Worm (Caenorhabditis elegans) whole organism, L4 larva: ENCODE results near the gene C14A4.13.

Experiments used
- F49E8.2 ChIP-seq: sonication (generic microtip); optimal IDR thresholded peaks from 2 replicates; lab custom pipeline; 2016; ENCODE audit warnings: missing compliant biosample characterization, mild to moderate bottlenecking, missing genetic modification characterization, borderline replicate concordance
- Y105C5A.15 ChIP-seq: fragments of 200-800 bp; sonication (Bioruptor generic); IDR thresholded peaks from 2 replicates; pipeline ENCODE4 v1.3.6; 2022; ENCODE audit warnings: missing genetic modification characterization, missing compliant biosample characterization
- ZK546.5 ChIP-seq, 2 experiments: sonication (generic microtip); optimal IDR thresholded peaks; 2 replicates each; lab custom pipeline; 2017; ENCODE audit warnings: missing biosample characterization in 2 of 2, missing genetic modification characterization in 2 of 2
- aha-1 ChIP-seq: fragments of 150-350 bp; peaks from one replicate; lab custom pipeline; 2014; ENCODE audit warnings: missing biosample characterization, missing genetic modification characterization
- arid-1 ChIP-seq: fragments of 200-800 bp; sonication (Bioruptor generic); conservative IDR thresholded peaks from 2 replicates; pipeline ENCODE4 v1.3.6; 2022; ENCODE audit warnings: missing genetic modification reagents, missing genetic modification characterization, missing compliant biosample characterization
- ceh-20 ChIP-seq: fragments of 200-800 bp; sonication (Bioruptor generic); IDR thresholded peaks from 2 replicates; pipeline ENCODE4 v1.3.6; 2022; ENCODE audit warnings: missing genetic modification reagents, missing genetic modification characterization, missing compliant biosample characterization
- ceh-28 ChIP-seq: fragments of 150-350 bp; optimal IDR thresholded peaks from 2 replicates; lab custom pipeline; 2014; ENCODE audit warnings: missing biosample characterization, missing genetic modification reagents, missing genetic modification characterization
- ceh-44 ChIP-seq: fragments of 200-800 bp; sonication (Bioruptor generic); IDR thresholded peaks from 2 replicates; pipeline ENCODE4 v1.3.6; 2022; ENCODE audit warnings: missing genetic modification reagents, missing genetic modification characterization, missing compliant biosample characterization
- ces-1 ChIP-seq: fragments of 150-350 bp; sonication (generic microtip); optimal IDR thresholded peaks from 4 replicates; lab custom pipeline; 2014; ENCODE audit warnings: missing biosample characterization, missing genetic modification reagents, missing genetic modification characterization
- cey-2 ChIP-seq: sonication (generic microtip); optimal IDR thresholded peaks from 3 replicates; lab custom pipeline; 2017; ENCODE audit warnings: missing genetic modification characterization, mild to moderate bottlenecking, missing compliant biosample characterization, antibody characterized with exemption, borderline replicate concordance; ENCODE audit not compliant: insufficient read depth
- ctbp-1 ChIP-seq: fragments of 200-800 bp; sonication (Bioruptor generic); IDR thresholded peaks from 2 replicates; pipeline ENCODE4 v1.3.6; 2022; ENCODE audit warnings: missing genetic modification reagents, missing genetic modification characterization, missing compliant biosample characterization
- daf-16 ChIP-seq, 3 experiments: sonication (generic microtip); optimal IDR thresholded peaks; 2 replicates each; lab custom pipeline; 2016 to 2017; ENCODE audit warnings: missing genetic modification characterization in 3 of 3, missing genetic modification reagents in 3 of 3, mild to moderate bottlenecking in 2 of 3, missing compliant biosample characterization in 2 of 3, missing biosample characterization in 1 of 3, moderate library complexity in 1 of 3
- daf-19 ChIP-seq: fragments of 200-800 bp; sonication (Bioruptor generic); conservative IDR thresholded peaks from 2 replicates; pipeline ENCODE4 v1.3.6; 2022; ENCODE audit warnings: missing genetic modification characterization, missing compliant biosample characterization
- daf-8 ChIP-seq: fragments of 200-800 bp; sonication (Bioruptor generic); IDR thresholded peaks from 2 replicates; pipeline ENCODE4 v1.3.6; 2022; ENCODE audit warnings: missing genetic modification characterization, missing compliant biosample characterization
- dmd-6 ChIP-seq: fragments of 200-800 bp; sonication (Bioruptor generic); IDR thresholded peaks from 2 replicates; pipeline ENCODE4 v1.3.6; 2022; ENCODE audit warnings: missing genetic modification reagents, missing genetic modification characterization, missing compliant biosample characterization
- dmd-8 ChIP-seq: fragments of 200-800 bp; sonication (Bioruptor generic); IDR thresholded peaks from 2 replicates; pipeline ENCODE4 v1.3.6; 2022; ENCODE audit warnings: missing genetic modification characterization, missing compliant biosample characterization
- dmd-9 ChIP-seq: fragments of 200-800 bp; sonication (Bioruptor generic); IDR thresholded peaks from 2 replicates; pipeline ENCODE4 v1.3.6; 2022; ENCODE audit warnings: missing genetic modification reagents, missing genetic modification characterization, missing compliant biosample characterization
- dpl-1 ChIP-seq: fragments of 150-350 bp; optimal IDR thresholded peaks from 2 replicates; lab custom pipeline; 2014; ENCODE audit warnings: missing biosample characterization, missing genetic modification reagents, missing genetic modification characterization
- dve-1 ChIP-seq: sonication (generic microtip); optimal IDR thresholded peaks from 2 replicates; lab custom pipeline; 2017; ENCODE audit warnings: antibody characterized with exemption, mild to moderate bottlenecking, missing genetic modification characterization, missing compliant biosample characterization; ENCODE audit not compliant: insufficient read depth
- gei-8 ChIP-seq: fragments of 200-800 bp; sonication (Bioruptor generic); optimal IDR thresholded peaks from 2 replicates; lab custom pipeline; 2018; ENCODE audit warnings: mild to moderate bottlenecking, missing genetic modification characterization, missing compliant biosample characterization
- hlh-11 ChIP-seq: fragments of 200-800 bp; sonication (Bioruptor generic); optimal IDR thresholded peaks from 2 replicates; lab custom pipeline; 2018; ENCODE audit warnings: mild to moderate bottlenecking, missing genetic modification characterization, missing compliant biosample characterization
- hmg-1.1 ChIP-seq: fragments of 200-800 bp; sonication (Bioruptor generic); IDR thresholded peaks from 2 replicates; pipeline ENCODE4 v1.3.6; 2022; ENCODE audit warnings: missing genetic modification reagents, missing genetic modification characterization, missing compliant biosample characterization
- jun-1 ChIP-seq: fragments of 150-350 bp; optimal IDR thresholded peaks from 2 replicates; lab custom pipeline; 2014; ENCODE audit warnings: missing biosample characterization, missing genetic modification reagents, missing genetic modification characterization
- lim-7 ChIP-seq: fragments of 200-800 bp; sonication (Bioruptor generic); IDR thresholded peaks from 2 replicates; pipeline ENCODE4 v1.3.6; 2022; ENCODE audit warnings: missing genetic modification characterization, missing compliant biosample characterization
- lir-3 ChIP-seq: sonication (generic microtip); optimal IDR thresholded peaks from 2 replicates; lab custom pipeline; 2016; ENCODE audit warnings: mild to moderate bottlenecking, missing genetic modification characterization, missing compliant biosample characterization
- madf-5 ChIP-seq, 2 experiments: fragments of 200-800 bp; sonication (Bioruptor generic); IDR thresholded peaks; 2 replicates each; pipeline ENCODE4 v1.3.6; 2022; ENCODE audit warnings: missing compliant biosample characterization in 2 of 2, missing genetic modification characterization in 2 of 2
- mes-2 ChIP-seq: sonication (generic microtip); optimal IDR thresholded peaks from 2 replicates; lab custom pipeline; 2016; ENCODE audit warnings: missing genotype, mild to moderate bottlenecking, missing genetic modification characterization, missing compliant biosample characterization; ENCODE audit not compliant: poor library complexity, severe bottlenecking
- mxl-3 ChIP-seq: fragments of 200-800 bp; sonication (Bioruptor generic); optimal IDR thresholded peaks from 2 replicates; lab custom pipeline; 2018; ENCODE audit warnings: mild to moderate bottlenecking, missing genetic modification characterization, missing compliant biosample characterization
- nhr-11 ChIP-seq: fragments of 150-350 bp; optimal IDR thresholded peaks from 2 replicates; lab custom pipeline; 2014; ENCODE audit warnings: missing biosample characterization, missing genetic modification characterization
- nhr-237 ChIP-seq: sonication (generic microtip); optimal IDR thresholded peaks from 2 replicates; lab custom pipeline; 2017; ENCODE audit warnings: missing biosample characterization, missing genetic modification characterization
- nhr-25 ChIP-seq: sonication (generic microtip); optimal IDR thresholded peaks from 2 replicates; lab custom pipeline; 2017; ENCODE audit warnings: missing genetic modification characterization, mild to moderate bottlenecking, missing compliant biosample characterization, antibody characterized with exemption, moderate library complexity, borderline replicate concordance; ENCODE audit not compliant: insufficient read depth
- nhr-28 ChIP-seq: fragments of 150-350 bp; optimal IDR thresholded peaks from 2 replicates; lab custom pipeline; 2014; ENCODE audit warnings: missing biosample characterization, missing genetic modification characterization
- php-3 ChIP-seq: fragments of 200-800 bp; sonication (Bioruptor generic); IDR thresholded peaks from 2 replicates; pipeline ENCODE4 v1.3.6; 2022; ENCODE audit warnings: missing genetic modification reagents, missing genetic modification characterization, missing compliant biosample characterization
- pqm-1 ChIP-seq: sonication (generic microtip); optimal IDR thresholded peaks from 2 replicates; lab custom pipeline; 2017; ENCODE audit warnings: missing biosample characterization, missing genetic modification characterization
- sdz-12 ChIP-seq: fragments of 200-800 bp; sonication (Bioruptor generic); optimal IDR thresholded peaks from 2 replicates; lab custom pipeline; 2018; ENCODE audit warnings: mild to moderate bottlenecking, missing genetic modification characterization, missing compliant biosample characterization
- tra-1 ChIP-seq: fragments of 200-800 bp; sonication (Bioruptor generic); IDR thresholded peaks from 2 replicates; pipeline ENCODE4 v1.3.6; 2022; ENCODE audit warnings: missing genetic modification reagents, missing genetic modification characterization, missing compliant biosample characterization
- unc-62 ChIP-seq, 3 experiments: fragments of 150-350 bp in 1 of 3; sonication (generic microtip); optimal IDR thresholded peaks in 2 of 3; peaks in 1 of 3; 1 replicate in 1 of 3; 2 replicates in 2 of 3; lab custom pipeline; 2014 to 2017; ENCODE audit warnings: missing biosample characterization in 3 of 3, missing genetic modification characterization in 3 of 3, missing genetic modification reagents in 3 of 3, missing genotype in 1 of 3
- zip-11 ChIP-seq: fragments of 200-800 bp; sonication (Bioruptor generic); IDR thresholded peaks from 2 replicates; pipeline ENCODE4 v1.3.6; 2022; ENCODE audit warnings: missing genetic modification characterization, missing compliant biosample characterization
- ztf-11 ChIP-seq: fragments of 150-350 bp; optimal IDR thresholded peaks from 2 replicates; lab custom pipeline; 2014; ENCODE audit warnings: missing biosample characterization, missing genetic modification characterization

Gene C14A4.13

ce11 chrII:10608821-10609220, 9.4 kb upstream of the C14A4.13 start:
- TF ChIP-seq unc-62 (GFP tag; optimal IDR thresholded peaks at IDR 0.05 in 1 of 2; lab: Kevin White, UChicago) (peak in 1 of 2 experiments; percentile 95), unc-62 (tag; optimal IDR thresholded peaks at IDR 0.05; lab: Kevin White, UChicago) (no peak), arid-1 (no peak)

ce11 chrII:10612743-10613142, 5.5 kb upstream of the C14A4.13 start, which contains the start of gene C14A4.12:
C14A4.12 (plus strand) TSS chrII:10613043.
- TF ChIP-seq ctbp-1 (no peak), aha-1 (tag; lab: Kevin White, UChicago) (peak; percentile 54), madf-5 (GFP tag; IDR thresholded peaks at IDR 0.05; lab: Robert Waterston, UW) (no peak)

- TF ChIP-seq ztf-11 = no peak
- no peak for TF ChIP-seq daf-8 (GFP tag; lab: Robert Waterston, UW)
- TF ChIP-seq lim-7 (GFP tag; lab: Robert Waterston, UW) = no peak
- TF ChIP-seq jun-1 (tag; lab: Kevin White, UChicago) = no peak
- no peak for TF ChIP-seq dpl-1
- TF ChIP-seq sdz-12 (GFP tag; lab: Kevin White, UChicago) = no peak
- no peak for TF ChIP-seq nhr-11 (tag; lab: Kevin White, UChicago)
- no peak for TF ChIP-seq dmd-9
- no peak for TF ChIP-seq nhr-25 (tag; lab: Kevin White, UChicago)
- no peak for TF ChIP-seq ces-1 (GFP tag; lab: Kevin White, UChicago)
- no peak for TF ChIP-seq daf-19 (GFP tag; lab: Robert Waterston, UW)
- TF ChIP-seq ZK546.5 (tag; optimal IDR thresholded peaks at IDR 0.05; lab: Kevin White, UChicago) = no peak
- TF ChIP-seq hmg-1.1 (GFP tag; lab: Robert Waterston, UW) = no peak
- no peak for TF ChIP-seq F49E8.2
- no peak for TF ChIP-seq tra-1 (GFP tag; lab: Robert Waterston, UW)
- TF ChIP-seq, all 104 proteins: peak for 0
Observed at ce11 chrII:10621965-10622364, 3.7 kb downstream of the C14A4.13 start, which contains the start of gene cutl-9. cutl-9 (plus strand) TSS chrII:10622265.

- TF ChIP-seq gei-8 (GFP tag; lab: Kevin White, UChicago) (no peak), ztf-11 (no peak), hlh-11 (tag; lab: Kevin White, UChicago) (peak; percentile 67), nhr-28 (tag; lab: Kevin White, UChicago) (peak; percentile 75), mes-2 (tag; lab: Kevin White, UChicago) (no peak), daf-19 (GFP tag; lab: Robert Waterston, UW) (no peak), pqm-1 (peak; percentile 90), ceh-20 (GFP tag; lab: Robert Waterston, UW) (no peak), daf-16 (GFP tag; optimal IDR thresholded peaks at IDR 0.05; lab: Kevin White, UChicago) (no peak), daf-16 (tag; optimal IDR thresholded peaks at IDR 0.05; lab: Kevin White, UChicago) (peak; percentile 53), aha-1 (tag; lab: Kevin White, UChicago) (peak; percentile 35), nhr-237 (no peak), dve-1 (peak; percentile 32), ceh-44 (GFP tag; lab: Robert Waterston, UW) (no peak), php-3 (no peak), dmd-6 (GFP tag; lab: Robert Waterston, UW) (peak; percentile 64)
Observed at ce11 chrII:10627086-10627485, 8.8 kb downstream of the C14A4.13 start.

ce11 chrII:10627963-10628362, 9.7 kb downstream of the C14A4.13 start, which contains the start of gene M28.8:
M28.8 (plus strand) TSS chrII:10628263.
- TF ChIP-seq ceh-28 (tag; lab: Kevin White, UChicago) (no peak), lir-3 (no peak), cey-2 (tag; lab: Kevin White, UChicago) (no peak), dmd-8 (GFP tag; lab: Robert Waterston, UW) (no peak), mxl-3 (GFP tag; lab: Kevin White, UChicago) (no peak), Y105C5A.15 (GFP tag; lab: Robert Waterston, UW) (no peak), ces-1 (GFP tag; lab: Kevin White, UChicago) (no peak), ceh-44 (GFP tag; lab: Robert Waterston, UW) (no peak), zip-11 (GFP tag; lab: Robert Waterston, UW) (no peak), ctbp-1 (no peak)
